Fruit fly (Drosophila melanogaster) whole organism, adult: ENCODE measurements around the gene CG42727.

Experiments used
- CG14711 ChIP-seq: fragments of 200-800 bp; sonication (Bioruptor generic); optimal IDR thresholded peaks from 2 replicates; lab custom pipeline; 2018; ENCODE audit warnings: missing biosample characterization, mild to moderate bottlenecking, missing genetic modification characterization, moderate library complexity
- bab1 ChIP-seq: fragments of 200-800 bp; sonication (Bioruptor generic); optimal IDR thresholded peaks from 3 replicates; lab custom pipeline; 2019; ENCODE audit warnings: missing biosample characterization, mild to moderate bottlenecking, missing genetic modification characterization, moderate library complexity
- kay ChIP-seq: fragments of 200-800 bp; sonication (Bioruptor generic); peaks from one replicate; lab custom pipeline; 2016; ENCODE audit warnings: missing biosample characterization, missing genetic modification characterization, borderline replicate concordance

DNA sequence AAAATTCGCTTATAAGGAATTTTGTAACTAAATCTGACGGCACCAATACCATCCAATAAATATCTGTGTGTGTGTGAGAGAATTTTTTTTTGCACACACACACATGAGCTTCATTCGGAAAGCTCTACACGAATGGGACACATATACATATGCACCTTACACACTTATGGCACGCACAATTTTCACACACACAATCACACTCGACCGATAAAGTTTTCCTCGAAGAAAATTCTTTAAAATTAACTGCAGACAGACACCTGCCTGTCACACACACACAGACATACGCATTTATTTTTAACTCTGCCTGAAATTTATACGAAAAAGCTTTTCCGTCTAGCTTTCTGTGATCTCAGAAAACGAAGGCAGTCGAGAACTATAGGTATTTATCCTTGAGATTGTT is 37.2 kb upstream of the CG42727 start:
- TF ChIP-seq bab1 (GFP tag; lab: Kevin White, UChicago): no peak
- TF ChIP-seq kay (GFP tag; lab: Kevin White, UChicago): no peak
- no peak for TF ChIP-seq CG14711 (tag; lab: Kevin White, UChicago)
